Fruit fly (Drosophila melanogaster) whole organism, wandering third instar larva: ENCODE data around the gene tll.

Source experiments
- CG32264 ChIP-seq: fragments of 200-800 bp; sonication (Bioruptor generic); optimal IDR thresholded peaks from 2 replicates; lab custom pipeline; 2016; ENCODE audit warnings: missing biosample characterization, missing genetic modification characterization
- CG9705 ChIP-seq: fragments of 200-800 bp; sonication (Bioruptor generic); optimal IDR thresholded peaks from 2 replicates; lab custom pipeline; 2018; ENCODE audit warnings: missing biosample characterization, mild to moderate bottlenecking, missing genetic modification characterization
- CrebA ChIP-seq: fragments of 200-800 bp; sonication (Bioruptor generic); optimal IDR thresholded peaks from 2 replicates; lab custom pipeline; 2016; ENCODE audit warnings: missing biosample characterization, mild to moderate bottlenecking, missing genetic modification characterization, borderline replicate concordance
- Dif ChIP-seq: fragments of 200-275, 200-300 bp; sonication (Bioruptor generic); optimal IDR thresholded peaks from 2 replicates; lab custom pipeline; 2018; ENCODE audit warnings: missing biosample characterization, missing genetic modification characterization; ENCODE audit not compliant: partially characterized antibody
- GATAd ChIP-seq: sonication (Bioruptor generic); optimal IDR thresholded peaks from 2 replicates; lab custom pipeline; 2016; ENCODE audit warnings: missing biosample characterization, missing genetic modification characterization
- HLH106 ChIP-seq: fragments of 200-800 bp; optimal IDR thresholded peaks from 3 replicates; lab custom pipeline; 2019; ENCODE audit warnings: missing biosample characterization, mild to moderate bottlenecking, missing genetic modification characterization, moderate library complexity
- Hnf4 ChIP-seq: fragments of 200-800 bp; sonication (Bioruptor generic); optimal IDR thresholded peaks from 2 replicates; lab custom pipeline; 2016; ENCODE audit warnings: missing biosample characterization, mild to moderate bottlenecking, missing genetic modification characterization
- Hr78 ChIP-seq: fragments of >200 bp; optimal IDR thresholded peaks from 2 replicates; lab custom pipeline; 2017; ENCODE audit warnings: missing biosample characterization, missing genetic modification characterization
- Hr83 ChIP-seq: fragments of 200-300 bp; sonication (Bioruptor generic); optimal IDR thresholded peaks from 2 replicates; lab custom pipeline; 2016; ENCODE audit warnings: missing biosample characterization, mild to moderate bottlenecking, missing genetic modification characterization, moderate library complexity; ENCODE audit not compliant: poor library complexity, severe bottlenecking
- Jra ChIP-seq: sonication (Bioruptor generic); optimal IDR thresholded peaks from 2 replicates; lab custom pipeline; 2016; ENCODE audit warnings: missing biosample characterization, missing genetic modification characterization
- Mio ChIP-seq: sonication (Bioruptor generic); optimal IDR thresholded peaks from 2 replicates; lab custom pipeline; 2016; ENCODE audit warnings: missing biosample characterization, missing genetic modification characterization
- Myc ChIP-seq: fragments of >200 bp; optimal IDR thresholded peaks from 2 replicates; lab custom pipeline; 2017
- N ChIP-seq: fragments of >200 bp; optimal IDR thresholded peaks from 2 replicates; lab custom pipeline; 2018; ENCODE audit warnings: missing biosample characterization, missing external identifiers, missing genetic modification characterization
- Sp1 ChIP-seq: fragments of 200-800 bp; sonication (Bioruptor generic); optimal IDR thresholded peaks from 3 replicates; lab custom pipeline; 2019; ENCODE audit warnings: missing biosample characterization, mild to moderate bottlenecking, missing genetic modification characterization, moderate library complexity
- Vsx2 ChIP-seq: fragments of 200-300, 225-300 bp; sonication (Bioruptor generic); optimal IDR thresholded peaks from 2 replicates; lab custom pipeline; 2018; ENCODE audit warnings: missing biosample characterization, missing genetic modification characterization; ENCODE audit not compliant: partially characterized antibody
- br ChIP-seq: fragments of 200-800 bp; sonication (Bioruptor generic); optimal IDR thresholded peaks from 2 replicates; lab custom pipeline; 2016; ENCODE audit warnings: missing biosample characterization, missing genetic modification characterization
- brk ChIP-seq: fragments of 200-800 bp; sonication (Bioruptor generic); optimal IDR thresholded peaks from 2 replicates; lab custom pipeline; 2016; ENCODE audit warnings: missing biosample characterization, mild to moderate bottlenecking, missing genetic modification characterization
- dmrt93B ChIP-seq: fragments of 200-800 bp; sonication (Bioruptor generic); optimal IDR thresholded peaks from 2 replicates; lab custom pipeline; 2018; ENCODE audit warnings: missing biosample characterization, mild to moderate bottlenecking, missing genetic modification characterization
- ey ChIP-seq: fragments of 200-800 bp; sonication (Bioruptor generic); optimal IDR thresholded peaks from 2 replicates; lab custom pipeline; 2016; ENCODE audit warnings: missing biosample characterization, missing genetic modification characterization
- foxo ChIP-seq, 2 experiments: fragments of 200-800 bp; sonication (Bioruptor generic); optimal IDR thresholded peaks; 2 replicates in 1 of 2; 3 replicates in 1 of 2; lab custom pipeline; 2016 to 2017; ENCODE audit warnings: missing biosample characterization in 2 of 2, missing genetic modification characterization in 2 of 2
- fru ChIP-seq: fragments of 200-800 bp; sonication (Bioruptor generic); optimal IDR thresholded peaks from 3 replicates; lab custom pipeline; 2016; ENCODE audit warnings: missing biosample characterization, mild to moderate bottlenecking, missing genetic modification characterization
- h ChIP-seq: fragments of 200-800 bp; sonication (Bioruptor generic); optimal IDR thresholded peaks from 3 replicates; lab custom pipeline; 2016; ENCODE audit warnings: missing biosample characterization, mild to moderate bottlenecking, missing genetic modification characterization
- jim ChIP-seq: fragments of 175-275, 200-325 bp; sonication (Bioruptor generic); optimal IDR thresholded peaks from 2 replicates; lab custom pipeline; 2016; ENCODE audit warnings: missing biosample characterization, mild to moderate bottlenecking, missing genetic modification characterization
- pan ChIP-seq: fragments of >200 bp; optimal IDR thresholded peaks from 2 replicates; lab custom pipeline; 2017
- psq ChIP-seq: fragments of 200-800 bp; sonication (Bioruptor generic); optimal IDR thresholded peaks from 3 replicates; lab custom pipeline; 2017; ENCODE audit warnings: missing biosample characterization, mild to moderate bottlenecking, missing genetic modification characterization, moderate library complexity
- rgr ChIP-seq: fragments of 200-800 bp; sonication (Bioruptor generic); optimal IDR thresholded peaks from 3 replicates; lab custom pipeline; 2016; ENCODE audit warnings: missing biosample characterization, mild to moderate bottlenecking, missing genetic modification characterization
- sage ChIP-seq: fragments of 200-800 bp; sonication (Bioruptor generic); optimal IDR thresholded peaks from 2 replicates; lab custom pipeline; 2016; ENCODE audit warnings: missing biosample characterization, mild to moderate bottlenecking, missing genetic modification characterization
- sv ChIP-seq: fragments of 200-800 bp; sonication (Bioruptor generic); optimal IDR thresholded peaks from 3 replicates; lab custom pipeline; 2016; ENCODE audit warnings: missing biosample characterization, missing genetic modification characterization
- usp ChIP-seq: fragments of >200 bp; optimal IDR thresholded peaks from 2 replicates; lab custom pipeline; 2017; ENCODE audit warnings: missing biosample characterization, missing genetic modification characterization
- woc ChIP-seq: sonication (Bioruptor generic); optimal IDR thresholded peaks from 2 replicates; lab custom pipeline; 2016; ENCODE audit warnings: missing biosample characterization, mild to moderate bottlenecking, missing genetic modification characterization

Gene tll

dm6 chr3R:30862471-30862870 lies 10.4 kb downstream of the tll start:
- TF ChIP-seq Hnf4 (GFP tag; lab: Kevin White, UChicago) (no peak), pan (lab: Kevin White, UChicago) (no peak), foxo (GFP tag; optimal IDR thresholded peaks at IDR 0.05; lab: Kevin White, UChicago) (no peak), br (GFP tag; lab: Kevin White, UChicago) (no peak), woc (GFP tag; lab: Kevin White, UChicago) (no peak), brk (GFP tag; lab: Kevin White, UChicago) (no peak), rgr (GFP tag; lab: Kevin White, UChicago) (no peak), N (GFP tag; lab: Kevin White, UChicago) (no peak), GATAd (GFP tag; lab: Kevin White, UChicago) (no peak), CrebA (no peak), Jra (GFP tag; lab: Kevin White, UChicago) (no peak), Dif (GFP tag; lab: Kevin White, UChicago) (no peak), Hr83 (no peak)

dm6 chr3R:30863971-30864370 lies 11.9 kb downstream of the tll start:
- TF ChIP-seq fru (GFP tag; lab: Kevin White, UChicago) (no peak), sage (GFP tag; lab: Kevin White, UChicago) (no peak), Sp1 (GFP tag; lab: Kevin White, UChicago) (no peak), Mio (GFP tag; lab: Kevin White, UChicago) (no peak), sv (GFP tag; lab: Kevin White, UChicago) (no peak), GATAd (GFP tag; lab: Kevin White, UChicago) (no peak), ey (GFP tag; lab: Kevin White, UChicago) (no peak), usp (GFP tag; lab: Kevin White, UChicago) (no peak), Hr78 (GFP tag; lab: Kevin White, UChicago) (no peak), CG32264 (no peak), dmrt93B (GFP tag; lab: Kevin White, UChicago) (no peak), Jra (GFP tag; lab: Kevin White, UChicago) (no peak), h (GFP tag; lab: Kevin White, UChicago) (no peak), pan (lab: Kevin White, UChicago) (no peak), HLH106 (tag; lab: Kevin White, UChicago) (no peak), woc (GFP tag; lab: Kevin White, UChicago) (no peak), jim (GFP tag; lab: Kevin White, UChicago) (no peak), CG9705 (GFP tag; lab: Kevin White, UChicago) (no peak)

- TF ChIP-seq foxo (GFP tag; optimal IDR thresholded peaks at IDR 0.05; lab: Kevin White, UChicago): no peak
- TF ChIP-seq fru (GFP tag; lab: Kevin White, UChicago): no peak
- no peak for TF ChIP-seq HLH106 (tag; lab: Kevin White, UChicago)
- TF ChIP-seq Dif (GFP tag; lab: Kevin White, UChicago): no peak
- TF ChIP-seq psq (GFP tag; lab: Kevin White, UChicago): no peak
Observed at dm6 chr3R:30864465-30864864, 12.3 kb downstream of the tll start.

- no peak for TF ChIP-seq woc (GFP tag; lab: Kevin White, UChicago)
- TF ChIP-seq Dif (GFP tag; lab: Kevin White, UChicago): no peak
- TF ChIP-seq Vsx2 (GFP tag; lab: Kevin White, UChicago): no peak
- TF ChIP-seq GATAd (GFP tag; lab: Kevin White, UChicago): no peak
- TF ChIP-seq HLH106 (tag; lab: Kevin White, UChicago): no peak
- no peak for TF ChIP-seq CrebA
- TF ChIP-seq, all 38 proteins: peak for 0
Observed at dm6 chr3R:30865365-30865770, 13.3 kb downstream of the tll start.

dm6 chr3R:30865883-30866282 lies 13.8 kb downstream of the tll start:
- TF ChIP-seq sage (GFP tag; lab: Kevin White, UChicago): no peak
- no peak for TF ChIP-seq CG32264
- TF ChIP-seq dmrt93B (GFP tag; lab: Kevin White, UChicago): no peak
- TF ChIP-seq Mio (GFP tag; lab: Kevin White, UChicago): no peak
- no peak for TF ChIP-seq woc (GFP tag; lab: Kevin White, UChicago)
- TF ChIP-seq Myc: no peak
- TF ChIP-seq rgr (GFP tag; lab: Kevin White, UChicago): no peak
- TF ChIP-seq N (GFP tag; lab: Kevin White, UChicago): no peak
- no peak for TF ChIP-seq pan (lab: Kevin White, UChicago)
- TF ChIP-seq Hnf4 (GFP tag; lab: Kevin White, UChicago): no peak
- no peak for TF ChIP-seq h (GFP tag; lab: Kevin White, UChicago)
- no peak for TF ChIP-seq foxo (GFP tag; optimal IDR thresholded peaks at IDR 0.05; lab: Kevin White, UChicago)
- no peak for TF ChIP-seq Jra (GFP tag; lab: Kevin White, UChicago)
- TF ChIP-seq Hr78 (GFP tag; lab: Kevin White, UChicago): no peak
